Worm (Caenorhabditis elegans): ENCODE data around the gene gmeb-3.
A peak's percentile ranks its signal among the peaks of the same experiment; 100 is the strongest.

The gmeb-3 gene

DNA sequence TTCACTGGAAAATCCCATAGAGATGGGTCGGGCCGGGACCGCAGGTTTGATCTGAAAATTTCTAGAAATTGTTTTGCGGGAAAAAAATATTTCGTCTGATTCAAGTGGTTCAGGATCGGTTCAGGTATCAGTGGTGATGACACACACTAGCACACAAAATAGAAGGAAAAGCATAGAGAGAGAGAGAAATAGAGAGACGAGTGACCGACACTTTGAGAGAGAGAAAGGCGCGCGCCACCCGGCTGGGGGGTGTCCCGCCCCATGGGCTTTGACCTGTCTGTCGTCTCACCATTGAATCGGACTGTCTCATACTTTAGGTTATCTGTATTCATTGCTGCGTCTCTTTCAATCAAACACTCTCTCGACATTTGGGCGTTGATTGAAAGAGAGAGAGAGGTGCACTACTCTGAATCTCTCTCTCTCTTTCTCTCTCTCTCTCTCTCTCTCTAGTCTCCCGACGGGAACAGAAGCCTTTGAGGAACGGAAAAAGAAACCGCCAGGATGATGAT is 18.2 kb downstream of the gmeb-3 start, which contains the start of gene acy-3 (continued):
- TF ChIP-seq ceh-8 (GFP tag; optimal IDR thresholded peaks at IDR 0.05) (no peak), ceh-63 (GFP tag; optimal IDR thresholded peaks at IDR 0.05) (no peak), hlh-17 (GFP tag; optimal IDR thresholded peaks at IDR 0.05; ENCODE audit: borderline replicate concordance) (no peak), vab-15 (tag; optimal IDR thresholded peaks at IDR 0.05) (no peak), nhr-71 (tag; optimal IDR thresholded peaks at IDR 0.05) (peak; percentile 85), mdl-1 (tag; optimal IDR thresholded peaks at IDR 0.05) (peak in 1 of 2 experiments; percentile 30), ets-5 (GFP tag; IDR thresholded peaks at IDR 0.05) (no peak), lin-39 (tag; optimal IDR thresholded peaks at IDR 0.05) (no peak), ztf-4 (tag; optimal IDR thresholded peaks at IDR 0.05) (peak; percentile 52), pqm-1 (tag; optimal IDR thresholded peaks at IDR 0.05) (no peak), mef-2 (tag; optimal IDR thresholded peaks at IDR 0.05) (no peak), lin-13 (GFP tag; optimal IDR thresholded peaks at IDR 0.05) (no peak), nhr-20 (tag; optimal IDR thresholded peaks at IDR 0.05) (peak; percentile 62), blmp-1 (tag; optimal IDR thresholded peaks at IDR 0.05) (peak; percentile 50), swsn-7 (tag; optimal IDR thresholded peaks at IDR 0.05) (peak; percentile 51), fos-1 (tag; optimal IDR thresholded peaks at IDR 0.05) (peak; percentile 19), unc-30 (tag; optimal IDR thresholded peaks at IDR 0.05) (no peak), fkh-10 (GFP tag; optimal IDR thresholded peaks at IDR 0.05) (no peak), nhr-90 (tag; optimal IDR thresholded peaks at IDR 0.05; ENCODE audit: poor library complexity) (peak; percentile 53), nhr-47 (tag; optimal IDR thresholded peaks at IDR 0.05) (peak; percentile 56), C16A3.4 (tag; optimal IDR thresholded peaks at IDR 0.05) (no peak), aha-1 (tag; optimal IDR thresholded peaks at IDR 0.05) (no peak), zag-1 (tag; optimal IDR thresholded peaks at IDR 0.05) (no peak), irx-1 (tag; optimal IDR thresholded peaks at IDR 0.05) (no peak), nhr-11 (tag; optimal IDR thresholded peaks at IDR 0.05) (peak; percentile 24), aly-2 (tag; optimal IDR thresholded peaks at IDR 0.05) (no peak), ceh-90 (tag; optimal IDR thresholded peaks at IDR 0.05) (no peak), lsy-2 (tag; optimal IDR thresholded peaks at IDR 0.05) (peak; percentile 29 to 53), nhr-28 (tag; optimal IDR thresholded peaks at IDR 0.05) (no peak), mab-9 (GFP tag; IDR thresholded peaks at IDR 0.05) (no peak), ceh-82 (tag; optimal IDR thresholded peaks at IDR 0.05) (no peak), tbx-2 (tag; optimal IDR thresholded peaks at IDR 0.05) (peak; percentile 31), sptf-1 (tag; optimal IDR thresholded peaks at IDR 0.05) (no peak), unc-62 (GFP tag; optimal IDR thresholded peaks at IDR 0.05) (no peak), hlh-4 (tag; optimal IDR thresholded peaks at IDR 0.05) (no peak), efl-3 (GFP tag; optimal IDR thresholded peaks at IDR 0.05) (no peak), fkh-4 (tag; optimal IDR thresholded peaks at IDR 0.05; ENCODE audit: borderline replicate concordance) (no peak), sox-4 (tag; optimal IDR thresholded peaks at IDR 0.05) (no peak)

DNA sequence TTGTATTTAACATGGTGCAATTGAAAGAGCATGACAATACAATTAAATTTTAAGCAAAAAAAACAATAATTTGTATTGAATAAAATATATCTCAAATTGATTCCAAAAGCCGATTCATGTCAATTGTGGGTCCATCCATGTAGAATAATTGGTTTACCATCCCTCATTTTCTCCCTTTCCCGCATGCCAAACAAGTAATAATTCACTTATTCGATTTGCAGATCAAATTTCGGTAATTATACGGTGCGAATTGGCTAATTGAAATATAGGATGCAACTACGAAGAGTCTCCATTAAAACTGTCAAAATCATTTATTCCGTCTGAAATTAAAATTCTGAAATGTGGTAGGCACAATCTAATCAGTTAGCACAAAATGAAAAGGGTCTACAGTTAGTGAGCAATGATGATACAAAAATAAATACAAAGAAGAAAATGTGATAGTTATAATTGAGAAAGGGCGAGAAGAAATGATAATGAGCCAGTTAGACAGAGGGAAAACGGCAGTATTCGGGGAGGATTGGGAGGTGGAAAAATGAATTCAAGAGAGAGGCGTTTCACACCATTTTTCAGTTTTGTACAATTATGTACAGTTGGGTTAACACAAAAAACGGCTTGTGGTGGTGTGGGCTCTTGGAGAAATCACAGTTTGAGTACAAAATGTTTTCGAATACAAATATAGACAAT is 21.5 kb downstream of the gmeb-3 start:
- TF ChIP-seq sox-4 (tag; optimal IDR thresholded peaks at IDR 0.05) (no peak), ceh-8 (GFP tag; optimal IDR thresholded peaks at IDR 0.05) (peak; percentile 63), ztf-4 (tag; optimal IDR thresholded peaks at IDR 0.05) (peak; percentile 7), lin-14 (GFP tag; optimal IDR thresholded peaks at IDR 0.05) (peak; percentile 7), lir-3 (tag; optimal IDR thresholded peaks at IDR 0.05; ENCODE audit: poor library complexity) (no peak), nhr-237 (tag; optimal IDR thresholded peaks at IDR 0.05) (no peak), lsy-2 (tag; optimal IDR thresholded peaks at IDR 0.05) (peak in 1 of 2 experiments; percentile 5), nhr-19 (GFP tag; conservative IDR thresholded peaks at IDR 0.05) (no peak), nhr-85 (tag) (peak; percentile 55), dsc-1 (tag; optimal IDR thresholded peaks at IDR 0.05) (no peak), skn-1 (tag; optimal IDR thresholded peaks at IDR 0.05) (no peak), efl-1 (optimal IDR thresholded peaks at IDR 0.05) (no peak), efl-1 (GFP tag; optimal IDR thresholded peaks at IDR 0.05 in 1 of 2) (peak in 1 of 2 experiments; percentile 51), rnt-1 (tag; optimal IDR thresholded peaks at IDR 0.05) (no peak), zip-4 (GFP tag; optimal IDR thresholded peaks at IDR 0.05) (no peak), fkh-8 (tag; optimal IDR thresholded peaks at IDR 0.05) (no peak), unc-130 (tag; optimal IDR thresholded peaks at IDR 0.05) (no peak), ceh-90 (tag; optimal IDR thresholded peaks at IDR 0.05) (no peak), fos-1 (tag; optimal IDR thresholded peaks at IDR 0.05) (no peak)
